Worm (Caenorhabditis elegans) whole organism, young adult: ENCODE results near the gene dmsr-4.

Source experiments
- B0019.2 ChIP-seq: fragments of 200-800 bp; sonication (Bioruptor generic); conservative IDR thresholded peaks from 2 replicates; pipeline ENCODE4 v1.3.6; 2022; ENCODE audit warnings: missing genetic modification reagents, missing genetic modification characterization, missing compliant biosample characterization
- B0336.3 ChIP-seq: fragments of 200-800 bp; sonication (Bioruptor generic); IDR thresholded peaks from 2 replicates; pipeline ENCODE4 v1.3.6; 2022; ENCODE audit warnings: missing genetic modification characterization, missing compliant biosample characterization
- C17E4.6 ChIP-seq: fragments of 200-800 bp; sonication (Bioruptor generic); IDR thresholded peaks from 2 replicates; pipeline ENCODE4 v1.3.6; 2022; ENCODE audit warnings: missing genetic modification reagents, missing genetic modification characterization, missing compliant biosample characterization
- F10E7.11 ChIP-seq: sonication (generic microtip); optimal IDR thresholded peaks from 2 replicates; lab custom pipeline; 2017; ENCODE audit warnings: mild to moderate bottlenecking, missing genetic modification characterization, moderate library complexity, missing compliant biosample characterization
- F22D6.2 ChIP-seq: sonication (generic microtip); optimal IDR thresholded peaks from 2 replicates; lab custom pipeline; 2016; ENCODE audit warnings: mild to moderate bottlenecking, missing genetic modification characterization, missing compliant biosample characterization
- F33H1.4 ChIP-seq: fragments of 200-800 bp; sonication (Bioruptor generic); IDR thresholded peaks from 2 replicates; pipeline ENCODE4 v1.3.6; 2022; ENCODE audit warnings: missing genetic modification reagents, missing genetic modification characterization, missing compliant biosample characterization
- F39B2.1 ChIP-seq: fragments of 200-800 bp; sonication (Bioruptor generic); IDR thresholded peaks from 2 replicates; pipeline ENCODE4 v1.3.6; 2022; ENCODE audit warnings: missing genetic modification reagents, missing genetic modification characterization, missing compliant biosample characterization
- F55B11.4 ChIP-seq: sonication (generic microtip); optimal IDR thresholded peaks from 2 replicates; lab custom pipeline; 2016; ENCODE audit warnings: missing compliant biosample characterization, missing genetic modification characterization, borderline replicate concordance; ENCODE audit not compliant: insufficient read depth
- K12H6.12 ChIP-seq: fragments of 200-800 bp; sonication (Bioruptor generic); optimal IDR thresholded peaks from 2 replicates; lab custom pipeline; 2018; ENCODE audit warnings: mild to moderate bottlenecking, missing genetic modification characterization, missing compliant biosample characterization
- Y53G8AR.9 ChIP-seq: fragments of 200-800 bp; sonication (Bioruptor generic); conservative IDR thresholded peaks from 2 replicates; pipeline ENCODE4 v1.3.6; 2022; ENCODE audit warnings: missing genetic modification reagents, missing genetic modification characterization, missing compliant biosample characterization
- aptf-2 ChIP-seq: fragments of 200-800 bp; sonication (Bioruptor generic); conservative IDR thresholded peaks from 2 replicates; pipeline ENCODE4 v1.3.6; 2022; ENCODE audit warnings: missing genetic modification reagents, missing genetic modification characterization, missing compliant biosample characterization
- atf-7 ChIP-seq: sonication (generic microtip); optimal IDR thresholded peaks from 2 replicates; lab custom pipeline; 2017; ENCODE audit warnings: mild to moderate bottlenecking, missing genetic modification characterization, missing compliant biosample characterization
- attf-5 ChIP-seq: fragments of 200-800 bp; sonication (Bioruptor generic); optimal IDR thresholded peaks from 2 replicates; lab custom pipeline; 2018; ENCODE audit warnings: mild to moderate bottlenecking, missing genetic modification characterization, missing compliant biosample characterization
- bed-1 ChIP-seq: fragments of 200-800 bp; sonication (Bioruptor generic); IDR thresholded peaks from 2 replicates; pipeline ENCODE4 v1.3.6; 2022; ENCODE audit warnings: missing genetic modification reagents, missing genetic modification characterization, missing compliant biosample characterization
- bed-2 ChIP-seq: fragments of 200-800 bp; sonication (Bioruptor generic); IDR thresholded peaks from 2 replicates; pipeline ENCODE4 v1.3.6; 2022; ENCODE audit warnings: missing genetic modification reagents, missing genetic modification characterization, missing compliant biosample characterization
- cebp-2 ChIP-seq: fragments of 200-800 bp; sonication (Bioruptor generic); IDR thresholded peaks from 2 replicates; pipeline ENCODE4 v1.3.6; 2022; ENCODE audit warnings: missing genetic modification characterization, missing compliant biosample characterization
- ceh-100 ChIP-seq: fragments of 200-800 bp; sonication (Bioruptor generic); IDR thresholded peaks from 2 replicates; pipeline ENCODE4 v1.3.6; 2022; ENCODE audit warnings: missing genetic modification reagents, missing genetic modification characterization, missing compliant biosample characterization
- ceh-27 ChIP-seq: fragments of 200-800 bp; sonication (Bioruptor generic); optimal IDR thresholded peaks from 2 replicates; lab custom pipeline; 2018; ENCODE audit warnings: mild to moderate bottlenecking, missing genetic modification characterization, moderate library complexity, missing compliant biosample characterization
- ceh-40 ChIP-seq: fragments of 200-800 bp; sonication (Bioruptor generic); IDR thresholded peaks from 2 replicates; pipeline ENCODE4 v1.3.6; 2022; ENCODE audit warnings: missing genetic modification characterization, missing compliant biosample characterization
- ceh-91 ChIP-seq: fragments of 200-800 bp; sonication (Bioruptor generic); IDR thresholded peaks from 2 replicates; pipeline ENCODE4 v1.3.6; 2022; ENCODE audit warnings: missing genetic modification reagents, missing genetic modification characterization, missing compliant biosample characterization
- egl-18 ChIP-seq: fragments of 200-800 bp; sonication (Bioruptor generic); IDR thresholded peaks from 2 replicates; pipeline ENCODE4 v1.3.6; 2022; ENCODE audit warnings: missing genetic modification reagents, missing genetic modification characterization, missing compliant biosample characterization
- ekl-4 ChIP-seq: fragments of 200-800 bp; sonication (Bioruptor generic); IDR thresholded peaks from 2 replicates; pipeline ENCODE4 v1.3.6; 2022; ENCODE audit warnings: missing genetic modification reagents, missing genetic modification characterization, missing compliant biosample characterization
- ets-4 ChIP-seq: fragments of 200-800 bp; sonication (Bioruptor generic); optimal IDR thresholded peaks from 2 replicates; lab custom pipeline; 2018; ENCODE audit warnings: mild to moderate bottlenecking, missing genetic modification characterization, missing compliant biosample characterization
- hmg-1.2 ChIP-seq: fragments of 200-800 bp; sonication (Bioruptor generic); IDR thresholded peaks from 2 replicates; pipeline ENCODE4 v1.3.6; 2022; ENCODE audit warnings: missing genetic modification reagents, missing genetic modification characterization, missing compliant biosample characterization
- hmg-20 ChIP-seq: fragments of 200-800 bp; sonication (Bioruptor generic); IDR thresholded peaks from 2 replicates; pipeline ENCODE4 v1.3.6; 2022; ENCODE audit warnings: missing genetic modification reagents, missing genetic modification characterization, missing compliant biosample characterization
- hrde-1 ChIP-seq: sonication (generic microtip); optimal IDR thresholded peaks from 2 replicates; lab custom pipeline; 2016; ENCODE audit warnings: missing genetic modification characterization, mild to moderate bottlenecking, missing compliant biosample characterization, moderate library complexity, missing genotype, missing genetic modification reagents, borderline replicate concordance
- lin-35 ChIP-seq, 3 experiments: fragments of 150-350 bp in 2 of 3; sonication (generic microtip) in 1 of 3; optimal IDR thresholded peaks; 2 replicates each; lab custom pipeline; 2014 to 2018; ENCODE audit warnings: missing biosample characterization in 3 of 3, missing genetic modification characterization in 3 of 3, missing genetic modification reagents in 3 of 3
- madf-10 ChIP-seq: sonication (generic microtip); optimal IDR thresholded peaks from 2 replicates; lab custom pipeline; 2016; ENCODE audit warnings: mild to moderate bottlenecking, missing genetic modification characterization, missing compliant biosample characterization
- madf-8 ChIP-seq: fragments of 200-800 bp; sonication (Bioruptor generic); conservative IDR thresholded peaks from 2 replicates; pipeline ENCODE4 v1.3.6; 2022; ENCODE audit warnings: missing genetic modification reagents, missing genetic modification characterization, missing compliant biosample characterization
- mxl-1 ChIP-seq: sonication (generic microtip); optimal IDR thresholded peaks from 2 replicates; lab custom pipeline; 2016; ENCODE audit warnings: missing genetic modification characterization, missing compliant biosample characterization
- repo-1 ChIP-seq: sonication (generic microtip); optimal IDR thresholded peaks from 2 replicates; lab custom pipeline; 2017; ENCODE audit warnings: mild to moderate bottlenecking, missing genetic modification characterization, missing compliant biosample characterization
- sea-2 ChIP-seq: fragments of 200-800 bp; sonication (Bioruptor generic); IDR thresholded peaks from 2 replicates; pipeline ENCODE4 v1.3.6; 2022; ENCODE audit warnings: missing genetic modification characterization, missing compliant biosample characterization
- snpc-3.4 ChIP-seq: sonication (generic microtip); optimal IDR thresholded peaks from 2 replicates; lab custom pipeline; 2017; ENCODE audit warnings: missing genetic modification characterization, mild to moderate bottlenecking, missing compliant biosample characterization, antibody characterized with exemption, moderate library complexity, missing genotype, missing genetic modification reagents
- somi-1 ChIP-seq: fragments of 200-800 bp; sonication (Bioruptor generic); optimal IDR thresholded peaks from 2 replicates; lab custom pipeline; 2018; ENCODE audit warnings: mild to moderate bottlenecking, missing genetic modification characterization, missing compliant biosample characterization
- sptf-2 ChIP-seq: fragments of 200-800 bp; sonication (Bioruptor generic); optimal IDR thresholded peaks from 2 replicates; lab custom pipeline; 2018; ENCODE audit warnings: mild to moderate bottlenecking, missing genetic modification characterization, missing compliant biosample characterization
- zfh-2 ChIP-seq: fragments of 200-800 bp; sonication (Bioruptor generic); conservative IDR thresholded peaks from 2 replicates; pipeline ENCODE4 v1.3.6; 2022; ENCODE audit warnings: missing genetic modification reagents, missing genetic modification characterization, missing compliant biosample characterization
- ztf-22 ChIP-seq: fragments of 200-800 bp; sonication (Bioruptor generic); optimal IDR thresholded peaks from 2 replicates; lab custom pipeline; 2018; ENCODE audit warnings: mild to moderate bottlenecking, missing genetic modification characterization, moderate library complexity, missing compliant biosample characterization
- ztf-28 ChIP-seq: fragments of 200-800 bp; sonication (Bioruptor generic); IDR thresholded peaks from 2 replicates; pipeline ENCODE4 v1.3.6; 2022; ENCODE audit warnings: missing genetic modification reagents, missing genetic modification characterization, missing compliant biosample characterization
- ztf-3 ChIP-seq: fragments of 200-800 bp; sonication (Bioruptor generic); optimal IDR thresholded peaks from 2 replicates; lab custom pipeline; 2018; ENCODE audit warnings: mild to moderate bottlenecking, missing genetic modification characterization, missing compliant biosample characterization

The dmsr-4 gene

DNA sequence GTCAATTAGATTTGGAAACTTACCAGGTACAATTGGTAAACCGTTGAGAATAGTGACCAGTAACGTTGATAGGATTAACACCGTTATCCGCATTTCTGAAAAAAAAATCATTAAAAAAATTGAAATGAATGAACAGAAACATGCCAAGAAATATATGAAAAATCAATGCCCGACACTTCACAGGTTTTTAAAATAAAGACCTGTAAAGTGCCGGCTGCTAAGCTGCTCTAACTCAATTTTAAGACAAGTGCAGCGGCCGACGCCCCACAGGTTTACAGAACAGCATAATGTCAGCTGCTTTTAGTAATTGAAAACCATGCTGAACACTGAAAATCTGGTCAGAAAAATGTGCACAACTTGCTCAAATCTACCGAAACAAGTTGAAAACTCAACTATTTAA lies 24.4 kb downstream of the dmsr-4 start, which contains the start of gene cbn-1:
TSS of gene cbn-1 (minus strand) at position 101 of the 400 bp plus-strand sequence.
- TF ChIP-seq B0019.2 (GFP tag; lab: Robert Waterston, UW) (no peak), sea-2 (GFP tag; lab: Robert Waterston, UW) (no peak), F39B2.1 (GFP tag; lab: Robert Waterston, UW) (no peak), ceh-100 (GFP tag; lab: Robert Waterston, UW) (no peak), F10E7.11 (tag; lab: Kevin White, UChicago) (no peak), ztf-3 (GFP tag; lab: Kevin White, UChicago) (no peak), Y53G8AR.9 (GFP tag; lab: Robert Waterston, UW) (no peak), sptf-2 (no peak), C17E4.6 (GFP tag; lab: Robert Waterston, UW) (no peak), bed-2 (GFP tag; lab: Robert Waterston, UW) (no peak), ztf-28 (GFP tag; lab: Robert Waterston, UW) (no peak), ceh-27 (GFP tag; lab: Kevin White, UChicago) (no peak), ztf-22 (GFP tag; lab: Kevin White, UChicago) (no peak), madf-10 (no peak), F22D6.2 (tag; lab: Kevin White, UChicago) (no peak), aptf-2 (GFP tag; lab: Robert Waterston, UW) (no peak)

DNA sequence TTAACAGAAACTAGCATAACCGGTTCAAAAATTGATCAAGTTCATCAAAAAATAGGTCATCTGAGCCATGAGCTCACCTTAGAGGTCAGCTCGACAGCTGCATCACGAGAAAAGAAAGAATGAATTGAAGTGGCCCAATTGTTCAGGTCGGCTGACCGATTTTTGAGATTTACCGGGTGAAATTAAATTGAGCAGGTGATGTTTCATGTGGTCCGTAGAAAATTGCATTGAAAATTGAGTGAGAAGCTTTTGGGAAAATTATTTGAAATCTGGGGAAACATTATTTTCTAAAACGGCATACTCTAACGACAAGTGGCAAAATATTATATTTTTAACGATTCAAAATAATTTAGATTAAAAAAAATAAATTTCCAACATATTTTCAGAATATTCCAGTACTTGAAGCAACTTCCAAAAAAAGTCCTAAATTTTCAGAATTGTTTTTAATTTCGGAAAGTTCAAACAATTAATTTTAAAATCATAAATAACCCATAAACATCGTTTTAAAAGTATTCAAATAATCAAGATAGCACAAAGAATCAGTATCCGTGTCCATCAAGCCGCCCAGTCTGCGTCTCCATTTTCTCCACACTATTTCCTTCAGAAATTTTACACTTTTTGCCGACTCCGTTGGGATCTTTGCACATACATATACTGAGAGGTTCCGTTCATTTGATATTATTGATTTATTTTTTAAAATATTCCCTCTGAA lies 31.1 kb downstream of the dmsr-4 start, which contains the start of gene sgcb-1:
TSS of gene sgcb-1 (plus strand) at position 662 of the 712 bp plus-strand sequence.
- no peak for TF ChIP-seq ztf-22 (GFP tag; lab: Kevin White, UChicago)
- TF ChIP-seq hmg-1.2: peak; percentile 70

DNA sequence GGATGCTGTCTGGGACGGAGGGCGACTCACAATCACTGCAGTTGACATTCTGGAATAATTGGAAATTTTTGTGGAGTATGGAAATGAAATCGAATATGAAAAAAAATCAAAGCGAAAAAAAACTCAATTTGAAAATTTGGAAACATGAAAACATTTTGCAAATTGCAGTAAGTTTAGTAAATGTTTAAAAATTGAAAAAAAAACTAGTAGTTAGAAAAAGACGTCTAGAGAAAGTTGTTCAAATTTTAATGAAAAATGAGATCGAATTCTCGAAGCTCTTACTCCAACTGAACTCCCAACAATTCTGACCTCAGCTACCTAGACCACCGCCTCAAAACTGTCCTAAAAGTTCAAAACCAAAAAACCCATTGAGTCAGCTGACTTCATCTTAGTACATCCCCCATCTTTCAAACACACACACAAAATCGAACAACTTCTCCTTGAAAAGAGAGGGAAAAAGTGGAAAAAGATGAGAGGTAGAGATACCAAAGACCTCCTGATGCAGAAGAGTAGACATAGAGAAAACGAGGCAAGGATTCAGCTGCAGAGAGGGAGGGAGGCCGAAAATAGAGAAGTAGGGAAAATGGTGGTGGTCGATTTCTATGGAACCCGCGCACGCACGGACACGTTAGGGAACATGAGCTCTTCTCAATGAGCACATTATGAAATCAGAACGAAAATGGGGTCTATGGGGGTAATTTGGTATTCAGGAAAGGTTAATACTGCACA lies 33.7 kb downstream of the dmsr-4 start, which contains the start of gene K01A2.10:
TSS of gene K01A2.10 (minus strand) at position 51 of the 729 bp plus-strand sequence.
- TF ChIP-seq K12H6.12 (tag; lab: Kevin White, UChicago) (peak; percentile 37), Y53G8AR.9 (GFP tag; lab: Robert Waterston, UW) (no peak), hrde-1 (tag; lab: Kevin White, UChicago) (no peak), ceh-27 (GFP tag; lab: Kevin White, UChicago) (peak; percentile 31), attf-5 (GFP tag; lab: Kevin White, UChicago) (peak; percentile 3), somi-1 (GFP tag; lab: Kevin White, UChicago) (no peak), mxl-1 (tag; lab: Kevin White, UChicago) (no peak), hmg-1.2 (peak; percentile 16; the same call in 1 of the 2 replicates), aptf-2 (GFP tag; lab: Robert Waterston, UW) (no peak), atf-7 (tag; lab: Kevin White, UChicago) (no peak), lin-35 (GFP tag; optimal IDR thresholded peaks at IDR 0.05; lab: Kevin White, UChicago) (peak in 1 of 3 experiments; percentile 30), repo-1 (no peak)

DNA sequence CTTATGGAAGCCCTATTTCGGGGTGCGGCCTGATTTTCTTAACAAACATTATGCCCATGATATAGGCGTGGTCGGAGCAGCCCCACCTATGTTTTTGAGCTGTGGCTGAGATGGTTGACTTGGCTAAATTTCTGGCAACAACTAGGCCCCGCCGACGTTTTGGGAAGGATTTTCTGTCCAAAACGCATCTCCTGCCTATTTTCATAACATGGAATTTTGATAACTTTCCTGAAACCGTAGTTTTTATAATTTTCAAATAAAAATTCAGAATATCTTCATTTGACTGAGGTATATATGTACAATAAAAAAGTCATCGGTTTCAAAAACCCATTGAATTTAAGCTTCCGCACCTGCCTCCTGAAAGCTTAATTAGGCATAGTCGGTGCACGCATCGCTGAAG lies 35.7 kb downstream of the dmsr-4 start:
- no peak for TF ChIP-seq zfh-2 (GFP tag; lab: Robert Waterston, UW)
- no peak for TF ChIP-seq ceh-40 (GFP tag; lab: Robert Waterston, UW)
- no peak for TF ChIP-seq F33H1.4
- TF ChIP-seq madf-8 (GFP tag; lab: Robert Waterston, UW): no peak
- no peak for TF ChIP-seq ceh-91
- TF ChIP-seq F39B2.1 (GFP tag; lab: Robert Waterston, UW): no peak
- no peak for TF ChIP-seq F55B11.4 (tag; lab: Kevin White, UChicago)
- TF ChIP-seq hmg-1.2: 0 out of 2 replicates have a peak, but pooled peaks have one; percentile 2
- TF ChIP-seq egl-18 (GFP tag; lab: Robert Waterston, UW): no peak
- no peak for TF ChIP-seq ekl-4 (GFP tag; lab: Robert Waterston, UW)
- TF ChIP-seq hmg-20: no peak
- no peak for TF ChIP-seq snpc-3.4 (tag; lab: Kevin White, UChicago)
- no peak for TF ChIP-seq ets-4 (GFP tag; lab: Kevin White, UChicago)
- TF ChIP-seq B0336.3 (GFP tag; lab: Robert Waterston, UW): 0 out of 2 replicates have a peak, but pooled peaks have one; percentile 13
- TF ChIP-seq K12H6.12 (tag; lab: Kevin White, UChicago): no peak
- no peak for TF ChIP-seq bed-1 (GFP tag; lab: Robert Waterston, UW)
- TF ChIP-seq C17E4.6 (GFP tag; lab: Robert Waterston, UW): no peak
- no peak for TF ChIP-seq cebp-2 (GFP tag; lab: Robert Waterston, UW)
